Worm (Caenorhabditis elegans) whole organism, midembryonic: ENCODE data around the gene rfip-1.

Experiments
- T22C8.4 ChIP-seq: fragments of 200-800 bp; sonication (Bioruptor generic); IDR thresholded peaks from 2 replicates; pipeline ENCODE4 v1.3.6; 2022; ENCODE audit warnings: missing genetic modification characterization, missing compliant biosample characterization
- med-1 ChIP-seq: sonication (generic microtip); optimal IDR thresholded peaks from 2 replicates; lab custom pipeline; 2017; ENCODE audit warnings: missing genetic modification characterization, mild to moderate bottlenecking, missing compliant biosample characterization, antibody characterized with exemption, missing genetic modification reagents; ENCODE audit not compliant: insufficient read depth
- ref-1 ChIP-seq: fragments of 200-800 bp; sonication (Bioruptor generic); conservative IDR thresholded peaks from 2 replicates; pipeline ENCODE4 v1.3.6; 2022; ENCODE audit warnings: missing genetic modification reagents, missing genetic modification characterization, missing compliant biosample characterization
- tab-1 ChIP-seq: fragments of 200-800 bp; sonication (Bioruptor generic); IDR thresholded peaks from 2 replicates; pipeline ENCODE4 v1.3.6; 2022; ENCODE audit warnings: missing genetic modification characterization, missing compliant biosample characterization

- TF ChIP-seq med-1 (GFP tag; lab: Kevin White, UChicago) (no peak), tab-1 (GFP tag; lab: Robert Waterston, UW) (no peak), ref-1 (GFP tag; lab: Robert Waterston, UW) (no peak), T22C8.4 (GFP tag; lab: Robert Waterston, UW) (no peak)
Measured at ce11 chrII:5854122-5854521, 30.2 kb upstream of the rfip-1 start, which contains the start of gene H41C03.1.
